Worm (Caenorhabditis elegans) whole organism, L4/young adult: Measurements from ENCODE around the gene T05C12.4.

ENCODE experiments used
- dao-5 ChIP-seq: sonication (generic microtip); optimal IDR thresholded peaks from 2 replicates; lab custom pipeline; 2016; ENCODE audit warnings: missing genotype, missing genetic modification characterization, moderate library complexity, missing compliant biosample characterization
- him-1 ChIP-seq: sonication (generic microtip); optimal IDR thresholded peaks from 2 replicates; lab custom pipeline; 2016; ENCODE audit warnings: missing genotype, missing genetic modification reagents, missing genetic modification characterization, missing compliant biosample characterization

DNA sequence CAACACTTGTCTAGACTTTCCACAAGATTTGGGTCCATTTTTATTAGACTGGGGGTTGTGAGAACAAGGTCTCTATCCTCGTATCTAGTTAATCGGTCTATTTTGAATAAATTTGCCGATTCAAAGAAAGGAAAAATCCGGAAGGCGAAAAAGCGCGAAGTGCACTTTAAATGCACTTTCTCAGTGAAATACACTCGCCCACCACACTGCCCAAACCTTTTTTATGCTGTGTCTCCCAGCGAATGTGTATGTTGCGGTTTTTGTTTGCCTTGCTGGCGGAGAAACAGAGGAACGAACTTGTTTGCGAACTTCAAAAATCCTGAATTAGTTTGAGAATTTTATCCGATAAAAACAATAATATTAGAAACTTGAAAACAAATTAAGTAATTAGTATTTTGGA, 49.4 kb downstream of the T05C12.4 start:
- TF ChIP-seq him-1 (tag; lab: Kevin White, UChicago) (no peak), dao-5 (tag; lab: Kevin White, UChicago) (no peak)
